Worm (Caenorhabditis elegans): ENCODE results near the gene lgx-1.

Gene lgx-1

DNA sequence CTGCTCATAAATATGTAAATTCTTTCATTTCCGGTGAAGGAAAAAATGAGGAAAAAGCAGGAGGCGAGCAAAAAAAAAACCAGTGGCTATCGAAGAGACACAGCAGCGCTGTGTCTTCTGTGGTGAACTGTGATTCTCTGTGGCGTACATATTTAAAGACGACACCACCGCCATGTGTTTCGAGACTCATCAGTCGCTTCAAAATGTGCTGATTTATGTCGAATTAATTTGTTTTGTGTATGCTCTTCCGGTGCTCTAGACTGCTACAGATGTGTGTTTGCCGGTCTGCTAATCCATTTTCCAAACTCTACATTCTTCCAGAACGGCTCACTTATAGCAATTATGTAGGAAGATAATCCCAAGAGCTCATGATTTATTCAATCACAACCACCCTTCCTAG is 27.2 kb upstream of the lgx-1 start:
- TF ChIP-seq zag-1 (tag; optimal IDR thresholded peaks at IDR 0.05) (no peak), madf-9 (GFP tag; conservative IDR thresholded peaks at IDR 0.05) (no peak)

DNA sequence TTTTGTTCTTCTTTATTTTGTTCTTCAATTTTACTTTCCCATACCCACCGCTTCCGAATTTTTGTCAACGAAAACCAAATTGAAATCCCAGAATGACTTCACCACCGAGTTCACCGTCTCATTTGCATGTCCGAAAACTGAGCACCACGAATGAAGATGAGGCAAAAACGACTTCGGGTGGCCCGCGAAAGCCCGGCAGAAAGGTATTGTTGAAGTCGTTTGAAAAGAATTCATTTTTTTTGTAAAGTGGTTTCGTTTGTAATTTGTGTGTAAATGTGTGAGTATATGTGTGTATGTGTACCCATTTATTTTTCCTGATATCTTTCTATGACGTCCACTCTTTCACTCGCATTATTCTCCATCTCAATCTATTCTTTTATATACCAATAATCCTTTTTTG is 19.6 kb upstream of the lgx-1 start, which contains the start of gene C38C5.1:
Gene C38C5.1 (plus strand): TSS at position 90 of the 400 bp plus-strand sequence.
- TF ChIP-seq mxl-2 (GFP tag; conservative IDR thresholded peaks at IDR 0.05) (no peak), aly-2 (tag; optimal IDR thresholded peaks at IDR 0.05) (no peak), dpl-1 (GFP tag; optimal IDR thresholded peaks at IDR 0.05) (no peak), nhr-41 (GFP tag; IDR thresholded peaks at IDR 0.05) (no peak), aha-1 (tag) (peak; percentile 30), lin-38 (GFP tag; IDR thresholded peaks at IDR 0.05) (no peak), unc-62 (GFP tag; optimal IDR thresholded peaks at IDR 0.05 in 1 of 2) (peak in 1 of 2 experiments; percentile 95), unc-62 (tag; optimal IDR thresholded peaks at IDR 0.05) (no peak)

DNA sequence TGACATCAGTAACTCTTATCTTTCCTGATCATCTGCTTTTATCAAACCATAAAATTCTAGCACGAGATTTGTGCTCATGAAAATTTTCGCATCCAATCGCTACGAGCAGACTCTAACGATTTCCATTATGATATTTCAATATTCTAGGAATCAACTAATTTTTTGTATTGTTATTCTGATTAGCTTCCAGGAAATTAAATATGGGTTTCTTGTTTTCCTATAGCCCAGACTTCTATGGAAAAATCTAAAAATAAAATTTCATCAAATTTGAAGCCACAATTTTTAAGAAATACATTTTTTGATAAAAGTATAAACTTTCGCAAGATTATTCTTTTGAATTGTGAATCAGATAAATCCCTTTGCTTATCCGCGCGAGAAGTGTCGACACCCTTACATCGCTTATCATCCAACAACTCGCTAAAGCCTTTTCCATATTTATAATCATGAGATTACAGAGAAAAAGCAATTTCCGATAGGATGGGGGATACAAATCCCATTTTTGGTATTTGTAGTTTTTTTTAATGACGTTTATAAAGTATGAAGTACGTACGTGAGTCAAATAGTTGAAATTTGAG is 16.8 kb upstream of the lgx-1 start:
- TF ChIP-seq nhr-41 (GFP tag; IDR thresholded peaks at IDR 0.05), result no peak
- TF ChIP-seq aha-1 (tag), result peak; percentile 91

DNA sequence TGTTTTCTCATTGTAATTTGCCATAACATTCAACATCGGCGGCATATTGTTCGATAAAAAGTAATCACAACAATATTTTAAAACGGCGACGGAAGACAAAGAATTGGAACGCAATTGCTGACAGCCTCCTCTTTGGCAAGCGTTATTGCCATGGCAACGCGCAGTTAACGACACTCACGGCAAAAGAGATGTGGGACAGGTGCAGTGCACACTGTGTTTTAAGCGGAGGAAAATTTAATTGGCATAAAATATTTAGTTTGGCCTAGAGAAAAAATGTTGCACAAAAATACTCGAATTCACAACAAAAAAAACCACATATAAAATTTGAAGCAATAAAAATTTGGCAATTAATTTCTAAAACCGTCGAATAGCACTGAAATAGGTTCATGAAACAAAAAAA is 14.3 kb upstream of the lgx-1 start, which contains the start of gene ifta-1:
Gene ifta-1 (minus strand): TSS at position 101 of the 400 bp plus-strand sequence.
- TF ChIP-seq cey-2 (tag; optimal IDR thresholded peaks at IDR 0.05; ENCODE audit: borderline replicate concordance, insufficient read depth) (no peak), nhr-42 (GFP tag; IDR thresholded peaks at IDR 0.05) (no peak), hlh-11 (tag; optimal IDR thresholded peaks at IDR 0.05) (no peak), tra-1 (GFP tag; IDR thresholded peaks at IDR 0.05) (no peak), aha-1 (tag) (peak; percentile 19), mdl-1 (tag; optimal IDR thresholded peaks at IDR 0.05) (no peak), nhr-11 (tag; optimal IDR thresholded peaks at IDR 0.05) (no peak), lin-38 (GFP tag; IDR thresholded peaks at IDR 0.05) (no peak)

DNA sequence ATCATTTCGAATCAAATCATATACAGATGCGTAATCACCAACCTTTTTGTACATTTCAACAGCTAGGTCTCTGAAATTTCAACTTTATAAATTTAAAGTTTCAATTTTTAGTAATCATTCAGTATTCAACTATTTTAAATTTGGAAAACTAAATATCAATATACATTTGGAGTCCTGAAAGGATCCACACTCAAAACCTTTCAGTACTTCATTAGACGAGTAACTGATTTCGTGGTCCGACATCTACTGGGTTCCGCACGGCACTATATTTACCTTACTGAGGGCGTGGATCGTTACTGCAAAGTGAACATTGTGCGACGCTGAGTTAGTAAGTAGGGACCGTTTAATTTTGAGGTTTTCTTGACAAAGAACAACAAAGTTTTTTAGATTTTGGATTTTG is 9.5 kb upstream of the lgx-1 start:
- no peak for TF ChIP-seq aha-1 (tag)
- no peak for TF ChIP-seq lin-38 (GFP tag; IDR thresholded peaks at IDR 0.05)
- TF ChIP-seq ZK337.2 (GFP tag; IDR thresholded peaks at IDR 0.05), result no peak
- TF ChIP-seq jun-1 (tag; optimal IDR thresholded peaks at IDR 0.05), result no peak
- no peak for TF ChIP-seq nhr-28 (tag; optimal IDR thresholded peaks at IDR 0.05)
- no peak for TF ChIP-seq R02D3.7 (tag; optimal IDR thresholded peaks at IDR 0.05)
- no peak for TF ChIP-seq zfp-2 (tag; optimal IDR thresholded peaks at IDR 0.05)

DNA sequence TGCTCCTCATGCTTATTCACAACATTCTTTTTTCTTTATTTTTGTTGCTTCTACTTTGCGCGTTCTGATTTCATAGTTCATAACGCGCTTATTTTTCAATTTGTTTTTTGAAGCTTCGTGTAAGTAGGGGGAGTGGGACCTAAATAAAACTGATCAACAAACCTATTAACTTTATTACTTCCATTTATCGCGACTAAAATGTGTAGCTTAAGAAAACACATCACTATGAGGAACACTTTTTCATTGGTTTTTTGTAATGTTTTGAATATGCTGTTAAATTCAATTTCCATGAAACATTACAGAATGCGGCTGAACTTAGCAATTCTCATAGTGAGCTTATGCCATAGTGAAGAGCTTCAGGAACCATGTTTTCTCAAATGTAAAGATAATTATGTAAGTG is 5.3 kb upstream of the lgx-1 start, which contains the start of gene C54G7.1:
Gene C54G7.1 (plus strand): TSS at position 301 of the 400 bp plus-strand sequence.
- no peak for TF ChIP-seq T20F7.1 (GFP tag; optimal IDR thresholded peaks at IDR 0.05)

DNA sequence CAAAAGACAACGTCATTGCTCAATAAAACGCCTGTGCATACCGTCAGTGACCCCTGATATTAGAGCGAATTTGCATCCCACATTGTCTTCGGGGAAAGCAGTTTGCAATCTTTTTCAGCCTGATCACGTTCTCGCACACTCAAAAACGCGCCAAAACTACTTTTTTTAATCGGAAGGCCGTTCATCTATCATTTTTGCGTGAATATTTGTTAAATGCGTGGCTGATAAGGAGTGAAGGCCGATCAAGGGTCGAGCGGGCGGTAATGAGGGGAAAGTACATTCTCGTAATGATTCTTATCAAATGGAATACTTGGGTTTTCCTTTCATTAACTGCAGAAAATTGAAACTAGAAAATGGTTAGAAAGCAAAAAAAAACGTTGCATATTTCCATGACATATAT is 14.1 kb downstream of the lgx-1 start:
- no peak for TF ChIP-seq ama-1 (optimal IDR thresholded peaks at IDR 0.05)
- TF ChIP-seq hlh-11 (tag; optimal IDR thresholded peaks at IDR 0.05), result peak; percentile 79
- TF ChIP-seq spr-1 (tag; optimal IDR thresholded peaks at IDR 0.05), result no peak
- no peak for TF ChIP-seq Y105C5A.15 (GFP tag; IDR thresholded peaks at IDR 0.05)
- peak; percentile 46 for TF ChIP-seq nhr-25 (tag; optimal IDR thresholded peaks at IDR 0.05; ENCODE audit: borderline replicate concordance, insufficient read depth)
- TF ChIP-seq F44E2.7 (GFP tag; IDR thresholded peaks at IDR 0.05), result no peak
- TF ChIP-seq ztf-7 (tag; optimal IDR thresholded peaks at IDR 0.05), result no peak
- TF ChIP-seq F26F4.8 (GFP tag; conservative IDR thresholded peaks at IDR 0.05), result no peak
- no peak for TF ChIP-seq egl-27 (tag; optimal IDR thresholded peaks at IDR 0.05)
- no peak for TF ChIP-seq nhr-41 (GFP tag; IDR thresholded peaks at IDR 0.05)
- TF ChIP-seq lim-7 (GFP tag; IDR thresholded peaks at IDR 0.05), result no peak
- no peak for TF ChIP-seq nhr-111 (GFP tag; optimal IDR thresholded peaks at IDR 0.05)
- peak; percentile 75 for TF ChIP-seq mxl-3 (GFP tag; optimal IDR thresholded peaks at IDR 0.05)
- TF ChIP-seq madf-5 (GFP tag; IDR thresholded peaks at IDR 0.05), result no peak
- TF ChIP-seq gei-8 (GFP tag; optimal IDR thresholded peaks at IDR 0.05), result no peak
- TF ChIP-seq php-3 (GFP tag; IDR thresholded peaks at IDR 0.05), result peak; percentile 48; the same call in 1 of the 2 replicates
- no peak for TF ChIP-seq Y48G9A.11 (GFP tag; IDR thresholded peaks at IDR 0.05)
- TF ChIP-seq ZK337.2 (GFP tag; IDR thresholded peaks at IDR 0.05), result no peak
- TF ChIP-seq spr-3 (GFP tag; optimal IDR thresholded peaks at IDR 0.05), result no peak
- no peak for TF ChIP-seq ceh-62 (tag; optimal IDR thresholded peaks at IDR 0.05)
- no peak for TF ChIP-seq fos-1 (tag; optimal IDR thresholded peaks at IDR 0.05)
- no peak for TF ChIP-seq nhr-10 (tag; optimal IDR thresholded peaks at IDR 0.05)
